Fruit fly (Drosophila melanogaster): Measurements from ENCODE around the gene Scsalpha1.

The Scsalpha1 gene

DNA sequence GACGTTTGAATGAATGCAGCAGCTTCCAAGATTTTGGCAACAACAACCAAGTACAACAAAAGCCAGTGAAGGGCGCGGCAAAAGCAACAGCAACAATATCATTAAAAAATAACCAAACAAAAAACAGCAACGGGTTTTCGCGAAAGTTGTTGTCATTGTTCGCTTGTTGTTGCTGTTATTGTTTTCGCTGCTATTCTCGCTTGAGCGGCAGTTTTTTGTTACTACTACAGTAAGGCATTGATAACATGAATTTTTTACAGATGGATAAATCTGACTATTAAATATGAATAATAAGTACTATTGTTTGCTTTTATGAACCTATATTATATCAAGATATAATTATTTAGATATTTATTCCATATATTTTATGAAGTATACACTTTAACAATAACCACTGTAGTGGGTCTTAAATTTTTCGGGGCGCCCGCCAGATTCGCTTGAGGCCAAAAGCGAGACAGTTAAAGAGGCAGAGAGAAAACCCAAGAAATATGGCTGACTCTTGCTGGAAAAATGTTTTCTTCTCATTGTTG, 42.5 kb upstream of the Scsalpha1 start (continued):
- TF ChIP-seq pros (GFP tag; optimal IDR thresholded peaks at IDR 0.05): no peak
- no peak for TF ChIP-seq Scr (GFP tag; IDR thresholded peaks at IDR 0.05; ENCODE audit: partially characterized antibody)
- peak; percentile 79 for TF ChIP-seq CG14441 (GFP tag; IDR thresholded peaks at IDR 0.05)
- TF ChIP-seq Lhr (GFP tag; optimal IDR thresholded peaks at IDR 0.05): no peak
- TF ChIP-seq ATbp (GFP tag; optimal IDR thresholded peaks at IDR 0.05): peak; percentile 47
- TF ChIP-seq sisA (GFP tag; IDR thresholded peaks at IDR 0.05): peak; percentile 76
- peak; percentile 93 for TF ChIP-seq Dbx (GFP tag; IDR thresholded peaks at IDR 0.05)
- peak; percentile 91 for TF ChIP-seq Atf6 (GFP tag; IDR thresholded peaks at IDR 0.05)
- TF ChIP-seq CG10565 (GFP tag; optimal IDR thresholded peaks at IDR 0.05): no peak
- TF ChIP-seq Xrp1 (GFP tag; IDR thresholded peaks at IDR 0.05): peak; percentile 73
- TF ChIP-seq tio (GFP tag; optimal IDR thresholded peaks at IDR 0.05): peak; percentile 49
- TF ChIP-seq Hr3 (GFP tag; optimal IDR thresholded peaks at IDR 0.05): peak; percentile 60
- TF ChIP-seq CG9876 (GFP tag; optimal IDR thresholded peaks at IDR 0.05): no peak
- no peak for TF ChIP-seq trem (tag; optimal IDR thresholded peaks at IDR 0.05)
- no peak for TF ChIP-seq Atf-2 (GFP tag; optimal IDR thresholded peaks at IDR 0.05)
- TF ChIP-seq B-H1 (GFP tag; IDR thresholded peaks at IDR 0.05): peak; percentile 61
- peak; percentile 85 for TF ChIP-seq E2f1 (GFP tag; IDR thresholded peaks at IDR 0.05)
- peak; percentile 59 for TF ChIP-seq Abd-B (GFP tag; optimal IDR thresholded peaks at IDR 0.05)
- no peak for TF ChIP-seq zen2 (GFP tag; IDR thresholded peaks at IDR 0.05; ENCODE audit: partially characterized antibody)
- peak; percentile 1 for TF ChIP-seq CG18011 (GFP tag; optimal IDR thresholded peaks at IDR 0.05)
- TF ChIP-seq CG7963 (GFP tag; IDR thresholded peaks at IDR 0.05; ENCODE audit: partially characterized antibody): no peak
- TF ChIP-seq CG10274 (GFP tag; optimal IDR thresholded peaks at IDR 0.05): no peak
- TF ChIP-seq CG15269 (tag; optimal IDR thresholded peaks at IDR 0.05): peak; percentile 93
- peak; percentile 34 for TF ChIP-seq CG2116 (GFP tag; optimal IDR thresholded peaks at IDR 0.05)
- TF ChIP-seq fru (optimal IDR thresholded peaks at IDR 0.05): no peak
- peak; percentile 39 for TF ChIP-seq tin (GFP tag; optimal IDR thresholded peaks at IDR 0.05)
- no peak for TF ChIP-seq MESR4 (GFP tag; optimal IDR thresholded peaks at IDR 0.05)
- no peak for TF ChIP-seq HmgD (GFP tag; optimal IDR thresholded peaks at IDR 0.05)
- no peak for TF ChIP-seq br (optimal IDR thresholded peaks at IDR 0.05)
- no peak for TF ChIP-seq vfl (GFP tag; optimal IDR thresholded peaks at IDR 0.05)
- TF ChIP-seq CG8924 (tag; optimal IDR thresholded peaks at IDR 0.05): peak; percentile 89
- peak; percentile 72; the same call in 2 of the 3 replicates for TF ChIP-seq zfh1 (GFP tag; IDR thresholded peaks at IDR 0.05)
- no peak for TF ChIP-seq eve (GFP tag; optimal IDR thresholded peaks at IDR 0.05)
- TF ChIP-seq CG7745 (tag; optimal IDR thresholded peaks at IDR 0.05): no peak
- no peak for TF ChIP-seq CG4328 (GFP tag; optimal IDR thresholded peaks at IDR 0.05)
- TF ChIP-seq dimm (GFP tag; IDR thresholded peaks at IDR 0.05): no peak
- TF ChIP-seq CG9727 (GFP tag; optimal IDR thresholded peaks at IDR 0.05): peak; percentile 75
- no peak for TF ChIP-seq CG7271 (tag; optimal IDR thresholded peaks at IDR 0.05)
- peak in 1 of 2 experiments; percentile 69 for TF ChIP-seq dpn (GFP tag; optimal IDR thresholded peaks at IDR 0.05)
- no peak for TF ChIP-seq CG17802 (tag; optimal IDR thresholded peaks at IDR 0.05)
- TF ChIP-seq Nf-YA (GFP tag; IDR thresholded peaks at IDR 0.05): peak; percentile 84
- TF ChIP-seq slp2 (GFP tag; optimal IDR thresholded peaks at IDR 0.05): no peak
- peak; percentile 50 for TF ChIP-seq CG12219 (GFP tag; optimal IDR thresholded peaks at IDR 0.05)
- TF ChIP-seq grau (tag; optimal IDR thresholded peaks at IDR 0.05): peak; percentile 98
- no peak for TF ChIP-seq eyg (GFP tag; optimal IDR thresholded peaks at IDR 0.05)
- no peak for TF ChIP-seq CG8478 (optimal IDR thresholded peaks at IDR 0.05)
- peak; percentile 48 for TF ChIP-seq sens (GFP tag)
- TF ChIP-seq salm (tag; optimal IDR thresholded peaks at IDR 0.05): no peak
- peak; percentile 22 for TF ChIP-seq Hsf (GFP tag; optimal IDR thresholded peaks at IDR 0.05)
- peak; percentile 75; the same call in 2 of the 3 replicates for TF ChIP-seq C15 (GFP tag; IDR thresholded peaks at IDR 0.05)
- peak; percentile 52 for TF ChIP-seq D19A (tag; optimal IDR thresholded peaks at IDR 0.05)
- no peak for TF ChIP-seq Opbp (GFP tag; IDR thresholded peaks at IDR 0.05; ENCODE audit: partially characterized antibody)

All from whole organism, embryonic.